Worm (Caenorhabditis elegans): ENCODE results near the gene best-5.

best-5 gene

ce11 chrIII:9690044-9690443, at the start of gene best-5:
Gene best-5, minus strand, starts transcription at chrIII:9690253.
- TF ChIP-seq W03F9.2 (tag; optimal IDR thresholded peaks at IDR 0.05) (no peak), him-1 (tag; optimal IDR thresholded peaks at IDR 0.05) (no peak), dao-5 (tag; optimal IDR thresholded peaks at IDR 0.05) (no peak)

ce11 chrIII:9738954-9739353, 48.9 kb upstream of the best-5 start, which contains the start of gene hlh-4:
Gene hlh-4, minus strand, starts transcription at chrIII:9739054.
- TF ChIP-seq dao-5 (tag; optimal IDR thresholded peaks at IDR 0.05) (no peak), W03F9.2 (tag; optimal IDR thresholded peaks at IDR 0.05) (no peak), him-1 (tag; optimal IDR thresholded peaks at IDR 0.05) (no peak)

- TF ChIP-seq him-1 (tag; optimal IDR thresholded peaks at IDR 0.05) (no peak), W03F9.2 (tag; optimal IDR thresholded peaks at IDR 0.05) (no peak), dao-5 (tag; optimal IDR thresholded peaks at IDR 0.05) (no peak)
These were observed 45.8 kb upstream of the best-5 start, which contains the start of gene dao-6 for ce11 chrIII:9735857-9736256. Gene dao-6, minus strand, starts transcription at chrIII:9736201.

- TF ChIP-seq him-1 (tag; optimal IDR thresholded peaks at IDR 0.05), result no peak
- TF ChIP-seq W03F9.2 (tag; optimal IDR thresholded peaks at IDR 0.05), result no peak
- no peak for TF ChIP-seq dao-5 (tag; optimal IDR thresholded peaks at IDR 0.05)
These were observed 44.0 kb upstream of the best-5 start for ce11 chrIII:9734030-9734429.

ce11 chrIII:9733333-9733732, 43.3 kb upstream of the best-5 start:
- TF ChIP-seq dao-5 (tag; optimal IDR thresholded peaks at IDR 0.05) (no peak), him-1 (tag; optimal IDR thresholded peaks at IDR 0.05) (no peak), W03F9.2 (tag; optimal IDR thresholded peaks at IDR 0.05) (no peak)

- TF ChIP-seq him-1 (tag; optimal IDR thresholded peaks at IDR 0.05) (no peak), dao-5 (tag; optimal IDR thresholded peaks at IDR 0.05) (no peak), W03F9.2 (tag; optimal IDR thresholded peaks at IDR 0.05) (no peak)
These were observed 41.4 kb upstream of the best-5 start for ce11 chrIII:9731313-9731912.

- no peak for TF ChIP-seq dao-5 (tag; optimal IDR thresholded peaks at IDR 0.05)
- no peak for TF ChIP-seq him-1 (tag; optimal IDR thresholded peaks at IDR 0.05)
- TF ChIP-seq W03F9.2 (tag; optimal IDR thresholded peaks at IDR 0.05), result no peak
These were observed 40.4 kb upstream of the best-5 start for ce11 chrIII:9730407-9730806.

ce11 chrIII:9727439-9727838, 37.4 kb upstream of the best-5 start, which contains the start of gene C07A9.12:
Gene C07A9.12, minus strand, starts transcription at chrIII:9727539.
- TF ChIP-seq dao-5 (tag; optimal IDR thresholded peaks at IDR 0.05) (no peak), him-1 (tag; optimal IDR thresholded peaks at IDR 0.05) (no peak), W03F9.2 (tag; optimal IDR thresholded peaks at IDR 0.05) (no peak)

- TF ChIP-seq dao-5 (tag; optimal IDR thresholded peaks at IDR 0.05) (no peak), him-1 (tag; optimal IDR thresholded peaks at IDR 0.05) (no peak), W03F9.2 (tag; optimal IDR thresholded peaks at IDR 0.05) (no peak)
These were observed 35.1 kb upstream of the best-5 start, which contains the start of gene clec-162 for ce11 chrIII:9725114-9725513. Gene clec-162, minus strand, starts transcription at chrIII:9725214.

- TF ChIP-seq dao-5 (tag; optimal IDR thresholded peaks at IDR 0.05) (no peak), W03F9.2 (tag; optimal IDR thresholded peaks at IDR 0.05) (no peak), him-1 (tag; optimal IDR thresholded peaks at IDR 0.05) (no peak)
These were observed 31.9 kb upstream of the best-5 start for ce11 chrIII:9721991-9722390.

- TF ChIP-seq dao-5 (tag; optimal IDR thresholded peaks at IDR 0.05) (no peak), W03F9.2 (tag; optimal IDR thresholded peaks at IDR 0.05) (no peak), him-1 (tag; optimal IDR thresholded peaks at IDR 0.05) (no peak)
These were observed 30.1 kb upstream of the best-5 start, which contains the start of gene ncx-7 for ce11 chrIII:9720191-9720590. Gene ncx-7, minus strand, starts transcription at chrIII:9720291.

- TF ChIP-seq dao-5 (tag; optimal IDR thresholded peaks at IDR 0.05), result peak; percentile 32
- peak; percentile 32 for TF ChIP-seq W03F9.2 (tag; optimal IDR thresholded peaks at IDR 0.05)
- TF ChIP-seq him-1 (tag; optimal IDR thresholded peaks at IDR 0.05), result no peak
These were observed 27.2 kb upstream of the best-5 start for ce11 chrIII:9717243-9717642.

ce11 chrIII:9714731-9715130, 24.7 kb upstream of the best-5 start:
- no peak for TF ChIP-seq dao-5 (tag; optimal IDR thresholded peaks at IDR 0.05)
- TF ChIP-seq him-1 (tag; optimal IDR thresholded peaks at IDR 0.05), result no peak
- TF ChIP-seq W03F9.2 (tag; optimal IDR thresholded peaks at IDR 0.05), result no peak

- no peak for TF ChIP-seq W03F9.2 (tag; optimal IDR thresholded peaks at IDR 0.05)
- TF ChIP-seq him-1 (tag; optimal IDR thresholded peaks at IDR 0.05), result no peak
- no peak for TF ChIP-seq dao-5 (tag; optimal IDR thresholded peaks at IDR 0.05)
These were observed 23.8 kb upstream of the best-5 start, which contains the start of gene ncx-6 for ce11 chrIII:9713862-9714261. Gene ncx-6, minus strand, starts transcription at chrIII:9713949.

ce11 chrIII:9713182-9713581, 23.1 kb upstream of the best-5 start:
- TF ChIP-seq W03F9.2 (tag; optimal IDR thresholded peaks at IDR 0.05) (no peak), dao-5 (tag; optimal IDR thresholded peaks at IDR 0.05) (no peak), him-1 (tag; optimal IDR thresholded peaks at IDR 0.05) (no peak)
